Fruit fly (Drosophila melanogaster) S2 (cell line): ENCODE data around the gene Cpr65Ea.

Experiments
- CG8478 ChIP-seq: fragments of >200 bp; optimal IDR thresholded peaks from 2 replicates; lab custom pipeline; 2018
- CTCF ChIP-seq, 2 experiments: fragments of >200 bp; optimal IDR thresholded peaks; 2 replicates each; lab custom pipeline; 2018

dm6 chr3L:7125289-7125955, 39.0 kb upstream of the Cpr65Ea start, which contains the start of the genes msl-3 and BBS1:
- TF ChIP-seq CTCF (optimal IDR thresholded peaks at IDR 0.05; lab: Kevin White, UChicago) = no peak
- no peak for TF ChIP-seq CG8478 (lab: Kevin White, UChicago)
